Worm (Caenorhabditis elegans): ENCODE data around the gene tmbi-4.
A peak's percentile ranks its signal among the peaks of the same experiment; 100 is the strongest.

tmbi-4 gene

ce11 chrX:9171241-9171640 lies 20.7 kb downstream of the tmbi-4 start, which contains the start of gene B0563.1:
Gene B0563.1 (plus strand): TSS chrX:9171541.
- no peak for TF ChIP-seq zip-2 (tag; optimal IDR thresholded peaks at IDR 0.05)
- no peak for TF ChIP-seq gei-8 (GFP tag; optimal IDR thresholded peaks at IDR 0.05)
- TF ChIP-seq spr-3 (GFP tag; optimal IDR thresholded peaks at IDR 0.05) = no peak
- no peak for TF ChIP-seq ceh-82 (tag; optimal IDR thresholded peaks at IDR 0.05)

ce11 chrX:9172278-9172677 lies 21.8 kb downstream of the tmbi-4 start, which contains the start of gene B0563.18:
Gene B0563.18 (plus strand): TSS chrX:9172578.
- TF ChIP-seq fos-1 (tag; optimal IDR thresholded peaks at IDR 0.05) (no peak), nhr-25 (tag; optimal IDR thresholded peaks at IDR 0.05; ENCODE audit: borderline replicate concordance, insufficient read depth) (no peak), ZK546.5 (tag; optimal IDR thresholded peaks at IDR 0.05) (no peak), nhr-41 (GFP tag; IDR thresholded peaks at IDR 0.05) (no peak), nhr-111 (GFP tag; optimal IDR thresholded peaks at IDR 0.05) (no peak), tag-97 (GFP tag; IDR thresholded peaks at IDR 0.05) (no peak), jun-1 (tag; optimal IDR thresholded peaks at IDR 0.05) (no peak), F44E2.7 (GFP tag; IDR thresholded peaks at IDR 0.05) (no peak), egl-43 (GFP tag; IDR thresholded peaks at IDR 0.05) (no peak), zip-2 (tag; optimal IDR thresholded peaks at IDR 0.05) (no peak), Y5F2A.4 (GFP tag; optimal IDR thresholded peaks at IDR 0.05) (no peak), mep-1 (tag; optimal IDR thresholded peaks at IDR 0.05) (no peak), attf-4 (tag; optimal IDR thresholded peaks at IDR 0.05) (no peak)

ce11 chrX:9172733-9173132 lies 22.2 kb downstream of the tmbi-4 start:
- TF ChIP-seq ZK337.2 (GFP tag; IDR thresholded peaks at IDR 0.05) (no peak), unc-62 (GFP tag; optimal IDR thresholded peaks at IDR 0.05 in 1 of 2) (peak in 1 of 2 experiments; percentile 94), unc-62 (tag; optimal IDR thresholded peaks at IDR 0.05) (no peak)

- TF ChIP-seq madf-9 (GFP tag; conservative IDR thresholded peaks at IDR 0.05) (no peak), nhr-102 (tag; optimal IDR thresholded peaks at IDR 0.05) (no peak), Y75B8A.6 (GFP tag; IDR thresholded peaks at IDR 0.05) (no peak)
Observed at ce11 chrX:9174409-9174808, 23.9 kb downstream of the tmbi-4 start, which contains the start of gene B0563.8. Gene B0563.8 (minus strand): TSS chrX:9174509.

- TF ChIP-seq mxl-3 (GFP tag; optimal IDR thresholded peaks at IDR 0.05) = no peak
- TF ChIP-seq nhr-11 (tag; optimal IDR thresholded peaks at IDR 0.05) = no peak
- no peak for TF ChIP-seq ceh-32 (tag; optimal IDR thresholded peaks at IDR 0.05; ENCODE audit: poor library complexity)
- no peak for TF ChIP-seq F49E8.2 (tag; optimal IDR thresholded peaks at IDR 0.05; ENCODE audit: borderline replicate concordance)
- TF ChIP-seq zip-2 (tag; optimal IDR thresholded peaks at IDR 0.05) = no peak
- TF ChIP-seq vab-7 (GFP tag; IDR thresholded peaks at IDR 0.05) = no peak
- TF ChIP-seq madf-5 (GFP tag; IDR thresholded peaks at IDR 0.05) = no peak
- TF ChIP-seq lin-38 (GFP tag; IDR thresholded peaks at IDR 0.05) = no peak
- no peak for TF ChIP-seq egl-27 (tag; optimal IDR thresholded peaks at IDR 0.05)
- no peak for TF ChIP-seq nhr-102 (tag; optimal IDR thresholded peaks at IDR 0.05)
- no peak for TF ChIP-seq daf-8 (GFP tag; IDR thresholded peaks at IDR 0.05)
- TF ChIP-seq nhr-25 (tag; optimal IDR thresholded peaks at IDR 0.05; ENCODE audit: borderline replicate concordance, insufficient read depth) = no peak
- no peak for TF ChIP-seq fos-1 (tag; optimal IDR thresholded peaks at IDR 0.05)
- no peak for TF ChIP-seq sdz-12 (GFP tag; optimal IDR thresholded peaks at IDR 0.05)
Observed at ce11 chrX:9180823-9181222, 30.3 kb downstream of the tmbi-4 start, which contains the start of gene Y81B9A.4. Gene Y81B9A.4 (minus strand): TSS chrX:9180923.

- TF ChIP-seq lim-7 (GFP tag; IDR thresholded peaks at IDR 0.05) = no peak
- no peak for TF ChIP-seq sdz-12 (GFP tag; optimal IDR thresholded peaks at IDR 0.05)
- no peak for TF ChIP-seq nhr-11 (tag; optimal IDR thresholded peaks at IDR 0.05)
- TF ChIP-seq lsy-2 (tag; optimal IDR thresholded peaks at IDR 0.05) = no peak
- no peak for TF ChIP-seq Y75B8A.6 (GFP tag; IDR thresholded peaks at IDR 0.05)
- no peak for TF ChIP-seq unc-130 (GFP tag; optimal IDR thresholded peaks at IDR 0.05)
- no peak for TF ChIP-seq mes-2 (tag; optimal IDR thresholded peaks at IDR 0.05; ENCODE audit: poor library complexity, severe bottlenecking)
- no peak for TF ChIP-seq F37D6.2 (tag; optimal IDR thresholded peaks at IDR 0.05)
- TF ChIP-seq Y5F2A.4 (GFP tag; optimal IDR thresholded peaks at IDR 0.05) = no peak
Observed at ce11 chrX:9182140-9182539, 31.6 kb downstream of the tmbi-4 start, which contains the start of gene Y81B9A.3. Gene Y81B9A.3 (plus strand): TSS chrX:9182440.

Measured in whole organism, L4 larva.